Fruit fly (Drosophila melanogaster) whole organism: ENCODE results near the gene mwh.

Experiments used
- CG8478 ChIP-seq: fragments of >200 bp; optimal IDR thresholded peaks from 2 replicates; lab custom pipeline; 2018; ENCODE audit warnings: inconsistent platforms
- Dll ChIP-seq: fragments of >200 bp; optimal IDR thresholded peaks from 2 replicates; lab custom pipeline; 2017
- EcR ChIP-seq, 2 experiments: fragments of >200 bp; optimal IDR thresholded peaks; 2 replicates each; lab custom pipeline; 2017; ENCODE audit warnings: missing biosample characterization in 2 of 2, missing genetic modification characterization in 2 of 2, missing genetic modification reagents in 2 of 2
- pan ChIP-seq: fragments of >200 bp; optimal IDR thresholded peaks from 2 replicates; lab custom pipeline; 2017
- psq ChIP-seq: fragments of >200 bp; optimal IDR thresholded peaks from 2 replicates; lab custom pipeline; 2017
- usp ChIP-seq: fragments of >200 bp; optimal IDR thresholded peaks from 2 replicates; lab custom pipeline; 2017; ENCODE audit warnings: missing biosample characterization, missing genetic modification characterization, mixed read lengths

DNA sequence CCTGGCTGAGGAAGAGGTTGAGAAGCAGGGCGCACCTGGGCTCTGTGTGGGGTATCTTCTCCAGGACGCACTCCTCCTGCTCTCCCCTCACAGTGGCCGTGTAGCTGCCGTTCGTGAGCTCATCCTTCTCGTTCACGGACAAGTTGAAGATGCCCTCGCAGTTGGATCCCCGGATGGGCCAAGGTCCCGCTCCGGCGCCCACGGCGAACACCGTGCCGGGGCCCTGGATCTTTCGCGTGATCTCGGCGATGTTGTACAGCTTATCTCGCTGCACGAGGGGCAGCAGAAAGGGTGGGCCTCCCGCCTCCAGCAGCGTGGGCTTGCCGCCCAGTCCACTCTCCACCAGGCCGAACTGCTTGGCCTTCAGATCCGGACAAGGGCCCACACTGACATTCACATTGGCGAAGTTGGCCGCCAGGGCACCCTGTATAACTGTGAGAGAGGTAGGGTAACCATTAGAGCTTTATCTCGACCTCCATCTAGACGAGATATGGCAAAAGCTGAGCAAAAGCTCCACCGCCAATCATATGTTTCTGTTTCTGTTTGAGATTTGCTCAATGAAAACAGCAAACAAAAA, 3.4 kb downstream of the mwh start:
- TF ChIP-seq psq (lab: Kevin White, UChicago) (no peak), CG8478 (no peak), Dll (lab: Kevin White, UChicago) (no peak), pan (lab: Kevin White, UChicago) (no peak), usp (GFP tag; lab: Kevin White, UChicago) (no peak), EcR (GFP tag; optimal IDR thresholded peaks at IDR 0.05; lab: Kevin White, UChicago) (no peak)
